Fruit fly (Drosophila melanogaster): Measurements from ENCODE around the gene Hinfp.

- TF ChIP-seq Jra (GFP tag; optimal IDR thresholded peaks at IDR 0.05) (no peak), HLH106 (tag; optimal IDR thresholded peaks at IDR 0.05) (no peak), ey (GFP tag; optimal IDR thresholded peaks at IDR 0.05) (no peak), pan (optimal IDR thresholded peaks at IDR 0.05) (no peak), Dfd (GFP tag; optimal IDR thresholded peaks at IDR 0.05) (no peak), usp (GFP tag; optimal IDR thresholded peaks at IDR 0.05) (no peak), Abd-B (GFP tag; optimal IDR thresholded peaks at IDR 0.05) (no peak), Myc (optimal IDR thresholded peaks at IDR 0.05) (peak; percentile 20), CG32264 (GFP tag; optimal IDR thresholded peaks at IDR 0.05) (no peak)
These were observed 32.7 kb downstream of the Hinfp start for dm6 chrX:658021-658420.
